Worm (Caenorhabditis elegans): ENCODE results near the gene npr-25.

Gene npr-25

DNA sequence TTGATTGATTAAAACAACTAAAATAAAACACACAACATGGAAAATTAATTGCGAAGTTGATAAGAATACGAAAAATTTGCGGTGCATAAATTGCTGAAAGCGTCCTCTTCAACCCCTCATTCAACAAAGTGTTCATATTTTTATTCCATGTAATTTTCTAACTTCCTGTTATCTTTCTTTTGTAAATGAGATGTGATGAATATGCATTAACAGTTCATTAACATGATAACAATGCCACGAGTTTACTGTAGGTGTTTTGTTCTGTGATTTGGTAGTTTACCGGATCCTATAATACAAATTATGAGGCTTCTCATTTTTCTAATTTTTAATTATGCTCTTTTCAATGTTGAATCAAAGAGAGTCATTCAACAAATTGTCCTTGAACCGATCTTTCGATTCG, 23.7 kb downstream of the npr-25 start, which contains the start of gene F47G9.6:
TSS of gene F47G9.6 (plus strand) at position 301 of the 400 bp plus-strand sequence.
- no peak for TF ChIP-seq elt-3 (tag; optimal IDR thresholded peaks at IDR 0.05)
- TF ChIP-seq nhr-21 (tag; optimal IDR thresholded peaks at IDR 0.05): no peak
- TF ChIP-seq aly-2 (tag; optimal IDR thresholded peaks at IDR 0.05): no peak
- TF ChIP-seq elt-1 (tag; optimal IDR thresholded peaks at IDR 0.05): no peak
- no peak for TF ChIP-seq fos-1 (tag; optimal IDR thresholded peaks at IDR 0.05)
- TF ChIP-seq ZK546.5 (tag; optimal IDR thresholded peaks at IDR 0.05): no peak
- no peak for TF ChIP-seq sma-3 (GFP tag; optimal IDR thresholded peaks at IDR 0.05)
- no peak for TF ChIP-seq sma-9 (GFP tag; optimal IDR thresholded peaks at IDR 0.05)
- no peak for TF ChIP-seq sma-9 (tag; optimal IDR thresholded peaks at IDR 0.05)
- no peak for TF ChIP-seq ztf-4 (tag; optimal IDR thresholded peaks at IDR 0.05)
- no peak for TF ChIP-seq unc-55 (GFP tag; optimal IDR thresholded peaks at IDR 0.05)
- no peak for TF ChIP-seq unc-39 (tag; optimal IDR thresholded peaks at IDR 0.05)
- TF ChIP-seq peb-1 (tag; optimal IDR thresholded peaks at IDR 0.05): no peak
- no peak for TF ChIP-seq lin-13 (GFP tag; optimal IDR thresholded peaks at IDR 0.05)
- no peak for TF ChIP-seq nhr-237 (tag; optimal IDR thresholded peaks at IDR 0.05)
- TF ChIP-seq ceh-16 (tag; optimal IDR thresholded peaks at IDR 0.05): no peak
- TF ChIP-seq lsy-2 (tag; optimal IDR thresholded peaks at IDR 0.05): no peak
- TF ChIP-seq nhr-129 (tag; optimal IDR thresholded peaks at IDR 0.05): no peak
- TF ChIP-seq mbf-1 (tag; optimal IDR thresholded peaks at IDR 0.05): no peak
- no peak for TF ChIP-seq R02D3.7 (tag; optimal IDR thresholded peaks at IDR 0.05)

DNA sequence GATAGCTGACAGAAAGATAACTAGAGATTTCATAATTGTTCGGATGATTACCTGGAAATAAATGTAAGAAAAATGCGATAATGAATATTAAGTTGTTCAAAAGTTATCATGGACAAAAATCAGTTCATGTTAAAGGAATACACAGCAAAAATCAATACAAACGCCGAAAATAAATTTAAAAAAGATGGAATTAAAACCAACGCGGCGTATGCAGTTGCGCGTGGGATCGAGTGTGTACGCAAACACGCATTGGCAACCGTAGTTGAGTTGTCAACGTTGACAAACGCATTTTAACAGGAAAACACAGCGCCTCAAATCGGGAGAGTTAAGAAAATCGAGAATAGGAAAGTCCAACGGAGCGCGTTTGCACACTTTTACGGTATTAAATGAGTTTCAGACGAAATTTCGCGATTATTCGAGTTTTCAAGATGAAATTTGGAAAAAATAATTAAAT, 25.9 kb downstream of the npr-25 start, which contains the start of gene tmed-10:
TSS of gene tmed-10 (minus strand) at position 51 of the 454 bp plus-strand sequence.
- TF ChIP-seq ZK546.5 (tag; optimal IDR thresholded peaks at IDR 0.05) (no peak), mab-5 (tag; optimal IDR thresholded peaks at IDR 0.05) (no peak), ztf-4 (tag; optimal IDR thresholded peaks at IDR 0.05) (no peak), crh-2 (tag; optimal IDR thresholded peaks at IDR 0.05) (peak; percentile 80), egl-27 (tag; optimal IDR thresholded peaks at IDR 0.05) (no peak), mdl-1 (tag; optimal IDR thresholded peaks at IDR 0.05) (no peak), gmeb-1 (tag; optimal IDR thresholded peaks at IDR 0.05) (no peak), lin-13 (GFP tag; optimal IDR thresholded peaks at IDR 0.05) (peak; percentile 6), sma-9 (GFP tag; optimal IDR thresholded peaks at IDR 0.05) (peak; percentile 63), sma-9 (tag; optimal IDR thresholded peaks at IDR 0.05) (no peak), ztf-11 (tag; optimal IDR thresholded peaks at IDR 0.05) (no peak), nhr-21 (tag; optimal IDR thresholded peaks at IDR 0.05) (no peak), ztf-1 (GFP tag; conservative IDR thresholded peaks at IDR 0.05) (no peak), alr-1 (tag; optimal IDR thresholded peaks at IDR 0.05) (no peak), lin-39 (tag; optimal IDR thresholded peaks at IDR 0.05) (no peak), nhr-11 (tag; optimal IDR thresholded peaks at IDR 0.05) (no peak), sma-3 (GFP tag; optimal IDR thresholded peaks at IDR 0.05) (peak; percentile 54), ceh-16 (tag; optimal IDR thresholded peaks at IDR 0.05) (no peak), nhr-23 (tag; optimal IDR thresholded peaks at IDR 0.05) (no peak), ceh-82 (tag; optimal IDR thresholded peaks at IDR 0.05) (no peak), R02D3.7 (tag; optimal IDR thresholded peaks at IDR 0.05) (no peak), unc-39 (tag; optimal IDR thresholded peaks at IDR 0.05) (no peak), nhr-25 (tag; optimal IDR thresholded peaks at IDR 0.05) (no peak), ama-1 (optimal IDR thresholded peaks at IDR 0.05) (no peak), Y55F3AM.14 (GFP tag; optimal IDR thresholded peaks at IDR 0.05) (no peak), nhr-6 (tag; optimal IDR thresholded peaks at IDR 0.05) (no peak), blmp-1 (tag; optimal IDR thresholded peaks at IDR 0.05; ENCODE audit: insufficient read depth) (no peak), nhr-129 (tag; optimal IDR thresholded peaks at IDR 0.05) (peak; percentile 69), unc-55 (GFP tag; optimal IDR thresholded peaks at IDR 0.05) (peak; percentile 61), nhr-12 (tag; optimal IDR thresholded peaks at IDR 0.05) (no peak), unc-62 (GFP tag; optimal IDR thresholded peaks at IDR 0.05) (no peak), snpc-4 (tag; optimal IDR thresholded peaks at IDR 0.05) (peak; percentile 12), elt-1 (tag; optimal IDR thresholded peaks at IDR 0.05) (no peak), elt-3 (tag; optimal IDR thresholded peaks at IDR 0.05) (no peak), nhr-77 (tag; optimal IDR thresholded peaks at IDR 0.05) (no peak), mbf-1 (tag; optimal IDR thresholded peaks at IDR 0.05) (no peak), peb-1 (tag; optimal IDR thresholded peaks at IDR 0.05) (no peak), sem-4 (tag; optimal IDR thresholded peaks at IDR 0.05) (no peak), skn-1 (tag; optimal IDR thresholded peaks at IDR 0.05) (no peak), lin-11 (tag; optimal IDR thresholded peaks at IDR 0.05) (no peak), fos-1 (tag; optimal IDR thresholded peaks at IDR 0.05) (peak; percentile 33), aly-2 (tag; optimal IDR thresholded peaks at IDR 0.05) (no peak), lsy-2 (tag; optimal IDR thresholded peaks at IDR 0.05) (peak; percentile 66 to 93), dmd-4 (tag; optimal IDR thresholded peaks at IDR 0.05) (no peak), F13H6.1 (tag; optimal IDR thresholded peaks at IDR 0.05) (peak; percentile 51), zag-1 (tag; optimal IDR thresholded peaks at IDR 0.05) (peak; percentile 47), nhr-10 (tag; optimal IDR thresholded peaks at IDR 0.05) (no peak), C34F6.9 (tag; optimal IDR thresholded peaks at IDR 0.05) (peak; percentile 77), nhr-237 (tag; optimal IDR thresholded peaks at IDR 0.05) (no peak)

Data from whole organism, L2 larva.